Fruit fly (Drosophila melanogaster) whole organism, embryonic: ENCODE data around the gene shd.

Experiments used
- Abd-B ChIP-seq: fragments of 200-800 bp; sonication (Bioruptor generic); optimal IDR thresholded peaks from 2 replicates; lab custom pipeline; 2018; ENCODE audit warnings: missing biosample characterization, mild to moderate bottlenecking, missing genetic modification characterization, moderate library complexity
- B-H1 ChIP-seq: fragments of 200-800 bp; sonication (Bioruptor generic); IDR thresholded peaks from 3 replicates; pipeline ENCODE4 v1.3.6; 2022; ENCODE audit warnings: missing biosample characterization, missing genetic modification characterization
- Blimp-1 ChIP-seq: fragments of 200-800 bp; sonication (Bioruptor generic); optimal IDR thresholded peaks from 3 replicates; lab custom pipeline; 2018; ENCODE audit warnings: missing biosample characterization, missing genetic modification characterization, mild to moderate bottlenecking, moderate library complexity, missing genetic modification reagents
- CG10959 ChIP-seq: fragments of 200-800 bp; sonication (Bioruptor generic); IDR thresholded peaks from 2 replicates; pipeline ENCODE4 v1.3.6; 2022; ENCODE audit warnings: missing biosample characterization, missing genetic modification characterization
- CG12104 ChIP-seq: fragments of 200-800 bp; sonication (Bioruptor generic); optimal IDR thresholded peaks from 3 replicates; lab custom pipeline; 2016; ENCODE audit warnings: missing biosample characterization, missing genetic modification characterization
- CG12391 ChIP-seq: fragments of 200-800 bp; sonication (Bioruptor generic); optimal IDR thresholded peaks from 3 replicates; lab custom pipeline; 2018; ENCODE audit warnings: missing biosample characterization, mild to moderate bottlenecking, missing genetic modification characterization, moderate library complexity
- CG14710 ChIP-seq: fragments of 200-800 bp; sonication (Bioruptor generic); optimal IDR thresholded peaks from 3 replicates; lab custom pipeline; 2019; ENCODE audit warnings: missing biosample characterization, mild to moderate bottlenecking, missing genetic modification characterization, moderate library complexity
- CG15601 ChIP-seq: fragments of 200-800 bp; sonication (Bioruptor generic); optimal IDR thresholded peaks from 3 replicates; lab custom pipeline; 2019; ENCODE audit warnings: missing biosample characterization, mild to moderate bottlenecking, missing genetic modification characterization, moderate library complexity
- CG1602 ChIP-seq: fragments of 200-800 bp; sonication (Bioruptor generic); optimal IDR thresholded peaks from 3 replicates; lab custom pipeline; 2016; ENCODE audit warnings: missing biosample characterization, missing genetic modification characterization
- CG16813 ChIP-seq: fragments of 200-800 bp; sonication (Bioruptor generic); IDR thresholded peaks from 3 replicates; pipeline ENCODE4 v1.3.6; 2022; ENCODE audit warnings: missing biosample characterization, missing genetic modification characterization; ENCODE audit not compliant: partially characterized antibody
- CG18476 ChIP-seq: fragments of 200-800 bp; sonication (Bioruptor generic); optimal IDR thresholded peaks from 2 replicates; lab custom pipeline; 2016; ENCODE audit warnings: missing biosample characterization, mild to moderate bottlenecking, missing genetic modification characterization
- CG2116 ChIP-seq: fragments of 200-800 bp; sonication (Bioruptor generic); optimal IDR thresholded peaks from 3 replicates; lab custom pipeline; 2018; ENCODE audit warnings: missing biosample characterization, mild to moderate bottlenecking, missing genetic modification characterization
- CG30020 ChIP-seq: fragments of 200-800 bp; optimal IDR thresholded peaks from 2 replicates; lab custom pipeline; 2019; ENCODE audit warnings: missing biosample characterization, mild to moderate bottlenecking, missing genetic modification characterization, moderate library complexity
- CG32772 ChIP-seq: fragments of 200-800 bp; sonication (Bioruptor generic); IDR thresholded peaks from 2 replicates; pipeline ENCODE4 v1.3.6; 2022; ENCODE audit warnings: missing biosample characterization, missing genetic modification characterization
- CG7357 ChIP-seq: fragments of 200-800 bp; sonication (Bioruptor generic); IDR thresholded peaks from 3 replicates; pipeline ENCODE4 v1.3.6; 2022; ENCODE audit warnings: missing biosample characterization, missing genetic modification characterization
- CG9932 ChIP-seq: fragments of 200-800 bp; sonication (Bioruptor generic); IDR thresholded peaks from 2 replicates; pipeline ENCODE4 v1.3.6; 2022; ENCODE audit warnings: missing biosample characterization, missing genetic modification characterization
- D19A ChIP-seq: fragments of 200-800 bp; optimal IDR thresholded peaks from 3 replicates; lab custom pipeline; 2019; ENCODE audit warnings: missing biosample characterization, mild to moderate bottlenecking, missing genetic modification characterization, moderate library complexity
- Dip3 ChIP-seq: fragments of 200-800 bp; sonication (Bioruptor generic); optimal IDR thresholded peaks from 3 replicates; lab custom pipeline; 2016; ENCODE audit warnings: missing biosample characterization, missing genetic modification characterization
- Drgx ChIP-seq: fragments of 200-800 bp; sonication (Bioruptor generic); IDR thresholded peaks from 2 replicates; pipeline ENCODE4 v1.3.6; 2022; ENCODE audit warnings: missing biosample characterization, missing genetic modification characterization
- Fer2 ChIP-seq: fragments of 200-800 bp; sonication (Bioruptor generic); optimal IDR thresholded peaks from 2 replicates; lab custom pipeline; 2018; ENCODE audit warnings: missing biosample characterization, mild to moderate bottlenecking, missing genetic modification characterization, moderate library complexity
- Gsc ChIP-seq: fragments of 200-800 bp; sonication (Bioruptor generic); IDR thresholded peaks from 2 replicates; pipeline ENCODE4 v1.3.6; 2022; ENCODE audit warnings: missing biosample characterization, missing genetic modification characterization
- Hand ChIP-seq: fragments of 200-800 bp; sonication (Bioruptor generic); optimal IDR thresholded peaks from 2 replicates; lab custom pipeline; 2017; ENCODE audit warnings: mild to moderate bottlenecking, missing biosample characterization, missing genetic modification reagents, missing genetic modification characterization
- Hmx ChIP-seq: fragments of 200-800 bp; sonication (Bioruptor generic); optimal IDR thresholded peaks from 2 replicates; lab custom pipeline; 2016; ENCODE audit warnings: missing biosample characterization, missing genetic modification characterization
- Lpt ChIP-seq: fragments of >200 bp; optimal IDR thresholded peaks from 2 replicates; lab custom pipeline; 2018; ENCODE audit warnings: missing biosample characterization, missing genetic modification characterization
- MBD-R2 ChIP-seq: fragments of 200-800 bp; sonication (Bioruptor generic); IDR thresholded peaks from 2 replicates; pipeline ENCODE4 v1.3.6; 2022; ENCODE audit warnings: missing biosample characterization, missing genetic modification characterization
- MTF-1 ChIP-seq: fragments of 200-800 bp; sonication (Bioruptor generic); optimal IDR thresholded peaks from 2 replicates; lab custom pipeline; 2018; ENCODE audit warnings: missing biosample characterization, mild to moderate bottlenecking, missing genetic modification characterization, borderline replicate concordance
- Nf-YA ChIP-seq: fragments of 200-800 bp; sonication (Bioruptor generic); IDR thresholded peaks from 2 replicates; pipeline ENCODE4 v1.3.6; 2022; ENCODE audit warnings: missing biosample characterization, missing genetic modification characterization
- Nf-YC ChIP-seq: fragments of 200-800 bp; optimal IDR thresholded peaks from 3 replicates; lab custom pipeline; 2019; ENCODE audit warnings: missing biosample characterization, mild to moderate bottlenecking, missing genetic modification characterization, moderate library complexity
- Poxn ChIP-seq: fragments of 200-800 bp; sonication (Bioruptor generic); IDR thresholded peaks from 2 replicates; pipeline ENCODE4 v1.3.6; 2022; ENCODE audit warnings: missing biosample characterization, missing genetic modification characterization
- Rfx ChIP-seq: fragments of 200-800 bp; sonication (Bioruptor generic); IDR thresholded peaks from 2 replicates; pipeline ENCODE4 v1.3.6; 2022; ENCODE audit warnings: missing biosample characterization, missing genetic modification characterization
- Sry-β ChIP-seq: fragments of 200-800 bp; sonication (Bioruptor generic); optimal IDR thresholded peaks from 2 replicates; lab custom pipeline; 2018; ENCODE audit warnings: missing biosample characterization, mild to moderate bottlenecking, missing genetic modification characterization, moderate library complexity
- Sry-δ ChIP-seq: fragments of 200-800 bp; sonication (Bioruptor generic); optimal IDR thresholded peaks from 2 replicates; lab custom pipeline; 2016; ENCODE audit warnings: missing biosample characterization, missing genetic modification characterization
- al ChIP-seq: fragments of 200-800 bp; sonication (Bioruptor generic); IDR thresholded peaks from 2 replicates; pipeline ENCODE4 v1.3.6; 2022; ENCODE audit warnings: missing biosample characterization, missing genetic modification characterization
- crc ChIP-seq: fragments of 200-800 bp; sonication (Bioruptor generic); optimal IDR thresholded peaks from 2 replicates; lab custom pipeline; 2016; ENCODE audit warnings: missing biosample characterization, missing genetic modification characterization
- dati ChIP-seq: fragments of 200-800 bp; sonication (Bioruptor generic); IDR thresholded peaks from 2 replicates; pipeline ENCODE4 v1.3.6; 2022; ENCODE audit warnings: missing biosample characterization, missing genetic modification characterization
- eyg ChIP-seq: fragments of 200-800 bp; sonication (Bioruptor generic); optimal IDR thresholded peaks from 3 replicates; lab custom pipeline; 2016; ENCODE audit warnings: missing biosample characterization, missing genetic modification characterization
- fd102C ChIP-seq: fragments of 200-800 bp; sonication (Bioruptor generic); optimal IDR thresholded peaks from 2 replicates; lab custom pipeline; 2018; ENCODE audit warnings: missing biosample characterization, mild to moderate bottlenecking, missing genetic modification characterization, moderate library complexity
- grau ChIP-seq: fragments of 200-800 bp; optimal IDR thresholded peaks from 3 replicates; lab custom pipeline; 2019; ENCODE audit warnings: missing biosample characterization, mild to moderate bottlenecking, missing genetic modification characterization, moderate library complexity
- her ChIP-seq: fragments of 200-800 bp; sonication (Bioruptor generic); optimal IDR thresholded peaks from 2 replicates; lab custom pipeline; 2016; ENCODE audit warnings: missing biosample characterization, missing genetic modification characterization
- mld ChIP-seq: fragments of 200-800 bp; sonication (Bioruptor generic); IDR thresholded peaks from 3 replicates; pipeline ENCODE4 v1.3.6; 2022; ENCODE audit warnings: missing biosample characterization, missing genetic modification characterization; ENCODE audit not compliant: partially characterized antibody
- nerfin-1 ChIP-seq: fragments of 200-800 bp; sonication (Bioruptor generic); optimal IDR thresholded peaks from 3 replicates; lab custom pipeline; 2019; ENCODE audit warnings: missing biosample characterization, mild to moderate bottlenecking, missing genetic modification characterization, moderate library complexity
- odd ChIP-seq: fragments of 200-800 bp; sonication (Bioruptor generic); optimal IDR thresholded peaks from 2 replicates; lab custom pipeline; 2017; ENCODE audit warnings: missing biosample characterization, mild to moderate bottlenecking, missing genetic modification characterization
- org-1 ChIP-seq: fragments of 200-800 bp; sonication (Bioruptor generic); optimal IDR thresholded peaks from 2 replicates; lab custom pipeline; 2017; ENCODE audit warnings: missing biosample characterization, missing genetic modification characterization
- pnt ChIP-seq: fragments of 200-800 bp; sonication (Bioruptor generic); optimal IDR thresholded peaks from 3 replicates; lab custom pipeline; 2016; ENCODE audit warnings: missing biosample characterization, missing genetic modification characterization
- sna ChIP-seq: fragments of 200-800 bp; sonication (Bioruptor generic); IDR thresholded peaks from 2 replicates; pipeline ENCODE4 v1.3.6; 2022; ENCODE audit warnings: missing biosample characterization, missing genetic modification characterization; ENCODE audit not compliant: partially characterized antibody
- tap ChIP-seq: fragments of 200-800 bp; optimal IDR thresholded peaks from 3 replicates; lab custom pipeline; 2019; ENCODE audit warnings: missing biosample characterization, mild to moderate bottlenecking, missing genetic modification characterization, moderate library complexity
- toy ChIP-seq: fragments of 200-800 bp; sonication (Bioruptor generic); IDR thresholded peaks from 2 replicates; pipeline ENCODE4 v1.3.6; 2022; ENCODE audit warnings: missing biosample characterization, missing genetic modification characterization
- wek ChIP-seq: fragments of 200-800 bp; sonication (Bioruptor generic); optimal IDR thresholded peaks from 3 replicates; lab custom pipeline; 2018; ENCODE audit warnings: missing biosample characterization, mild to moderate bottlenecking, missing genetic modification characterization, moderate library complexity
- zf30C ChIP-seq: fragments of 200-800 bp; sonication (Bioruptor generic); optimal IDR thresholded peaks from 3 replicates; lab custom pipeline; 2018; ENCODE audit warnings: missing biosample characterization, mild to moderate bottlenecking, missing genetic modification characterization

The shd gene

DNA sequence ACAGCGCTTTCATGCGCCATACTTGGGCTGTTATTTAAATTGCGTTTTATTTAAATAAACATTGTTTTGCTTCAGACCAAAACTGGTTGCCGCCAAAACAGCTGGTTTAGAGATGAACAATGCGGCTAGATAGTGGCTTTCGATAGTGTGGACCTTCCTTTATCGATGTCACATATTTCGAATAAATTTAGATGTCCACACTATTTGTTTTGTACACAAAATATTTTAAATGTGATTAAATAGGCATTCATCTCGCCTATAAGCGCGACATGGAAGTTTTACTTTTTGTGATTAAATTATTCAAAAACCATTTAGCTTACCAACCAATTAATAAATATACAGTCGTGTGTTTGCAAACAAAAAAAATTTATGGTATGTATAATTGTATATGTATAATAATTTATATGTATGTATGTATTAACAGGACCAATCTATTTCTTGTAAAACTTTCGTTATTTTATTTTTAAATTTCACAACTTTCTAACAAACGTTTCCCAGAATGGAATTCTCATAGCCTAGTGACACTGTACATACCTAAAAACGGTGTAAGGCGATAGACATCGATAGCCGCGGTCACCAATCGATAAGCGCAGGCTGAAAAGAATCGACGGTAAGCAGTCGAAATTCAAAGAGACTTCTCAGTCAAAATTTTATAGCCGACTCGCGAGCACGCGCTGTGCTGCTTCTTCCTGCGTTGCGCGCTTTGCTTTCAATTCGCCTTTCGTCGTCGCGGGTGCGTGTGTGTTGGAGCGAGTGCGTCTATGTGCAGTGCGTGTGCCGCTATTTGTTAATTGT is 17.9 kb downstream of the shd start, which contains the start of the genes RecQ5 and dlp (continued):
- TF ChIP-seq crc (GFP tag; lab: Kevin White, UChicago) (no peak), Sry-δ (GFP tag; lab: Kevin White, UChicago) (peak; percentile 89), wek (GFP tag; lab: Kevin White, UChicago) (peak; percentile 4), mld (peak; percentile 96), eyg (GFP tag; lab: Kevin White, UChicago) (no peak), pnt (GFP tag; lab: Kevin White, UChicago) (peak; percentile 2), her (peak; percentile 53), B-H1 (GFP tag; lab: Robert Waterston, UW) (peak; percentile 53), CG18476 (peak; percentile 81), Rfx (GFP tag; lab: Robert Waterston, UW) (peak; percentile 77), Nf-YC (peak; percentile 53), tap (tag; lab: Kevin White, UChicago) (peak; percentile 60), CG32772 (peak; percentile 28; the same call in 1 of the 2 replicates), Hmx (peak; percentile 23), CG16813 (GFP tag; lab: Robert Waterston, UW) (peak; percentile 89), al (GFP tag; lab: Robert Waterston, UW) (peak; percentile 38), Lpt (GFP tag; lab: Kevin White, UChicago) (no peak), odd (GFP tag; lab: Kevin White, UChicago) (no peak), zf30C (GFP tag; lab: Kevin White, UChicago) (peak; percentile 25), MBD-R2 (GFP tag; lab: Robert Waterston, UW) (peak; percentile 67), Hand (peak; percentile 20), CG12391 (peak; percentile 90), Sry-β (GFP tag; lab: Kevin White, UChicago) (peak; percentile 51), CG30020 (tag; lab: Kevin White, UChicago) (peak; percentile 75), Drgx (peak; percentile 43), CG14710 (tag; lab: Kevin White, UChicago) (peak; percentile 89), CG10959 (GFP tag; lab: Robert Waterston, UW) (peak; percentile 56), CG9932 (GFP tag; lab: Robert Waterston, UW) (peak; percentile 94), nerfin-1 (tag; lab: Kevin White, UChicago) (peak; percentile 69), D19A (peak; percentile 69), Blimp-1 (peak; percentile 69), org-1 (GFP tag; lab: Kevin White, UChicago) (peak; percentile 51), Abd-B (GFP tag; lab: Kevin White, UChicago) (peak; percentile 80), Poxn (GFP tag; lab: Robert Waterston, UW) (peak; percentile 47; the same call in 1 of the 2 replicates), sna (peak; percentile 87), dati (GFP tag; lab: Robert Waterston, UW) (no peak), CG15601 (peak; percentile 77), Fer2 (tag; lab: Kevin White, UChicago) (peak; percentile 63), Dip3 (GFP tag; lab: Kevin White, UChicago) (peak; percentile 14), CG2116 (peak; percentile 84), fd102C (GFP tag; lab: Kevin White, UChicago) (no peak), CG12104 (GFP tag; lab: Kevin White, UChicago) (peak; percentile 74), CG1602 (GFP tag; lab: Kevin White, UChicago) (peak; percentile 84), Gsc (GFP tag; lab: Robert Waterston, UW) (no peak), CG7357 (GFP tag; lab: Robert Waterston, UW) (peak; percentile 86), toy (GFP tag; lab: Robert Waterston, UW) (no peak), grau (tag; lab: Kevin White, UChicago) (peak; percentile 88), MTF-1 (GFP tag; lab: Kevin White, UChicago) (peak; percentile 68), Nf-YA (GFP tag; lab: Robert Waterston, UW) (peak; percentile 71)
